Worm (Caenorhabditis elegans): ENCODE data around the gene Y97E10AR.2.

Y97E10AR.2 gene

DNA sequence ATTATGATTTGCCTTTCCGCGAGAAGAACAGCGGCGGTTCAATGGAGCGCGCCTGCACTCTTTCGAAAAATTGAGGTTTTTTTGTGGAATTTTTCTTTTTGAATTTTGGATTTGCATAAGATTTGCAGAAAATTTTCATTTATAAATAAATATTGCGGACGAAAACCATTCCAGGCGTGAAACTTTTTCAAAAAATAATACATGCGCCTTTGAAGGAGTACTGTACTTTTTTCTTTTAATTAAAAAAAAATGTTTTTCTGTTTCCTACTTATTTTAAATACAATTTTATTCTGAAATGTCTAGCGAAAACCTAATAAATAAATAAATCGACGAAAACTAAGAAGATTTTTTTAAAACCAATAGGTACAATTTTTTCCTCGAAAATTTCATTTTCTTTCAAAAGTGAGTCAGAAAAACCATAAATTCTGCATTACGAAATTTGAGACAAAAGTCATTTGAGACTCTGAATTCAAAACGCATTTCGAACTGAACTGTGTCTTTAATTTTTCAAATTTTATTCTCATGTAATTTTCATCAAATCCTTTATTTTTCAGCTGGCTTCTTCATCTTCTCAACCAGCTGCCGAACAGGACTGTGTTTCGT, 14.9 kb upstream of the Y97E10AR.2 start, which contains the start of gene F26D11.1:
Gene F26D11.1 (plus strand): TSS at position 553 of the 603 bp plus-strand sequence.
- TF ChIP-seq nhr-6 (tag; optimal IDR thresholded peaks at IDR 0.05) (no peak), zag-1 (tag; optimal IDR thresholded peaks at IDR 0.05) (no peak), mdl-1 (tag; optimal IDR thresholded peaks at IDR 0.05) (no peak), ztf-11 (tag; optimal IDR thresholded peaks at IDR 0.05) (no peak), sma-3 (GFP tag; optimal IDR thresholded peaks at IDR 0.05) (no peak), lin-39 (tag; optimal IDR thresholded peaks at IDR 0.05) (no peak), ceh-16 (tag; optimal IDR thresholded peaks at IDR 0.05) (no peak), unc-39 (tag; optimal IDR thresholded peaks at IDR 0.05) (no peak), nhr-237 (tag; optimal IDR thresholded peaks at IDR 0.05) (no peak), sma-9 (GFP tag; optimal IDR thresholded peaks at IDR 0.05) (no peak), sma-9 (tag; optimal IDR thresholded peaks at IDR 0.05) (no peak), ztf-1 (GFP tag; conservative IDR thresholded peaks at IDR 0.05) (no peak)

DNA sequence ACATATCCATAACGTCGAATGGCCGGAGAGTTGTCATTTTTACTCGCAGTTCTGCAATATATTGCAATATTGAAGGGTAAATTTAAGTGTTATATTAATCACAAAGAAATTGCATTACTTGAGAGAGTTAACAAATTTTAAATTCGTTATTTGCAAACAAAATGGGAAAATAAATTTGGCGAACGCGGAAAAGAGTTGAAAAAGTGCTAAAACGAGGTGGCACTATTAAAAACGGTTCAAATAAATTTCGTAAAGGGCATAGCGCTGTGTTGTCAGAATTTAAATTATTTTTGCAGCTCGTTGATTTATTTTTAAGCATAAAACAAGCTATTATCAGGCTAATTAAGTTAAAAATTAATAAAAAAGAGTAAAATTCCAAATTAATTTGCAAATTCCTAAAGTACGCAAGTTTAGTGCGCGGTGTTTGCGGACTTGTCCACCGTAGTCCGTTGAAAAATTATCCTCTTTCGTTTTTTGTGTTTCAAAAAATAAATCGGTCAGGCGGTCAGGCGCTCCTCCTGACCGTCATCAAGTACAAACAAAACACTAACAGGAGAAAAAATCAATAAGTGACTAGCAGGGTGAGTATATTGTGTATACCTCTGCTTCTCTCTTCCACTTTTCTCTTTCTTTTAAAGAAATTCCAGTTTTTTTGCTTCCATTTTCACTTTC, 12.5 kb upstream of the Y97E10AR.2 start, which contains the start of the genes natb-1 and abhd-12:
Gene natb-1 (minus strand): TSS at position 51 of the 672 bp plus-strand sequence.
Gene abhd-12 (plus strand): TSS at position 499 of the 672 bp plus-strand sequence.
- no peak for TF ChIP-seq snpc-4 (tag; optimal IDR thresholded peaks at IDR 0.05)
- no peak for TF ChIP-seq ama-1 (optimal IDR thresholded peaks at IDR 0.05)
- peak; percentile 45 for TF ChIP-seq nhr-129 (tag; optimal IDR thresholded peaks at IDR 0.05)
- no peak for TF ChIP-seq lin-39 (tag; optimal IDR thresholded peaks at IDR 0.05)
- TF ChIP-seq crh-2 (tag; optimal IDR thresholded peaks at IDR 0.05) = peak; percentile 12
- peak; percentile 30 for TF ChIP-seq nhr-25 (tag; optimal IDR thresholded peaks at IDR 0.05)
- TF ChIP-seq gmeb-1 (tag; optimal IDR thresholded peaks at IDR 0.05) = peak; percentile 54
- TF ChIP-seq sma-9 (GFP tag; optimal IDR thresholded peaks at IDR 0.05) = no peak
- no peak for TF ChIP-seq sma-9 (tag; optimal IDR thresholded peaks at IDR 0.05)
- peak; percentile 72 for TF ChIP-seq unc-55 (GFP tag; optimal IDR thresholded peaks at IDR 0.05)
- TF ChIP-seq alr-1 (tag; optimal IDR thresholded peaks at IDR 0.05) = no peak
- peak; percentile 84 to 96 for TF ChIP-seq lsy-2 (tag; optimal IDR thresholded peaks at IDR 0.05)
- peak; percentile 3 for TF ChIP-seq blmp-1 (tag; optimal IDR thresholded peaks at IDR 0.05; ENCODE audit: insufficient read depth)
- peak; percentile 20 for TF ChIP-seq fos-1 (tag; optimal IDR thresholded peaks at IDR 0.05)
- peak; percentile 75 for TF ChIP-seq C34F6.9 (tag; optimal IDR thresholded peaks at IDR 0.05)

DNA sequence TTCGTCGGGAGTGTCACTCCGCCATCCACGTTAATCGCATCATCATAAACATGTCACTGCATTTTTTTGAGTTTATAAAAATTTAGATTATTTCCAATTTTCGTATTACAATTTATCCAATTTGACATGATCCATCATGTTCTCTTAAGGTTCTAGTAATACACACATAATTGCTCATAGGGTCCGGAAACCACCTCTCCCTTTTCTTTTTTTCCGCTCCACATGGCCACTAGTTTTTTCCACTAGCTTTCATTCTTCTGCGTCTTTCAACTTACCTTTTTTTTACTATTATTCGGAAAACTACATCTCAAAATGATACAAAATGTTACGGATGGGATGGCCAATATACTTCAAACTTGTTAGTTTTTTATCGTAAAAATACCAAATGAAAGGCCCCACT, 10.1 kb upstream of the Y97E10AR.2 start, which contains the start of gene Y97E10AL.1:
Gene Y97E10AL.1 (plus strand): TSS at position 301 of the 400 bp plus-strand sequence.
- TF ChIP-seq F13H6.1 (tag; optimal IDR thresholded peaks at IDR 0.05) (no peak), aly-2 (tag; optimal IDR thresholded peaks at IDR 0.05) (no peak), nhr-129 (tag; optimal IDR thresholded peaks at IDR 0.05) (no peak)

DNA sequence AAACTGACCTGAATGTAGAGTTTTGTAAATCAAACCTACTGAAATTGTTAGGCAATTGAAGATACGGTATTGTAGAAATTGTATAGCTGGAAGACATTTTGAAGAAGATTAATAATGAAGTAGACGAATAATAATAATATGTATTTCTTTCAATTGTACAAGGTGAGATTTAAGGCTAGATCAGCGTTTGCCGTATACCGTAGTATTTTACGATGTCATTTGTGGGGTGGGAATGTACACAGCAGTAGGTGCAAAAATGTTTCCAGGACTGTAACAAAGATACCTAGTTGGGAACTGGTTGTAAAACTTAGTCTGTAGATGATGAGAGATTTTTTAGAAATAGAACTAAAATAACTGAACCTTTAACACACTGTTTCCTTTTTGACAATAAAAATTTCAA, 1.4 kb upstream of the Y97E10AR.2 start, which contains the start of gene ceh-76:
Gene ceh-76 (minus strand): TSS at position 101 of the 400 bp plus-strand sequence.
- TF ChIP-seq nhr-12 (tag; optimal IDR thresholded peaks at IDR 0.05) = no peak
- no peak for TF ChIP-seq skn-1 (tag; optimal IDR thresholded peaks at IDR 0.05)
- no peak for TF ChIP-seq unc-55 (GFP tag; optimal IDR thresholded peaks at IDR 0.05)

DNA sequence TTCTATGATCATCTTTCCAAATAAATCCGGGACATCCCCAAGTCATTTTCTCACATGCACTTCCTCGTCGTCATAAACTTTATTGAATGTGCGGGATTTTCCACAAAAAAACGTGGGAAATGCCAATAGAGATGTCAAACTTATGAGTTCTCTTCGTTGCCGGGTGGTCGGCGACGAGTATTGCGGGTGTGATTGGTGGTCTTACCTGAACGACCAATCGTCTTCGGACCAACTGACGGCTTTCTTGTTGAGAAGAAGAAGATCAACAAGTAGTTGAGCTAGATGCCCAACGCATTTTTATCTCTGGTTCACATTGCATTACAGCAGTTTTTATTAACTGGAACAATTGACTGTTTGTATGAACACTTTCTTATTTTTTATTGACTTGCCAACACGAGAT, 813 bp upstream of the Y97E10AR.2 start:
- TF ChIP-seq ama-1 (optimal IDR thresholded peaks at IDR 0.05) (no peak), alr-1 (tag; optimal IDR thresholded peaks at IDR 0.05) (no peak)

DNA sequence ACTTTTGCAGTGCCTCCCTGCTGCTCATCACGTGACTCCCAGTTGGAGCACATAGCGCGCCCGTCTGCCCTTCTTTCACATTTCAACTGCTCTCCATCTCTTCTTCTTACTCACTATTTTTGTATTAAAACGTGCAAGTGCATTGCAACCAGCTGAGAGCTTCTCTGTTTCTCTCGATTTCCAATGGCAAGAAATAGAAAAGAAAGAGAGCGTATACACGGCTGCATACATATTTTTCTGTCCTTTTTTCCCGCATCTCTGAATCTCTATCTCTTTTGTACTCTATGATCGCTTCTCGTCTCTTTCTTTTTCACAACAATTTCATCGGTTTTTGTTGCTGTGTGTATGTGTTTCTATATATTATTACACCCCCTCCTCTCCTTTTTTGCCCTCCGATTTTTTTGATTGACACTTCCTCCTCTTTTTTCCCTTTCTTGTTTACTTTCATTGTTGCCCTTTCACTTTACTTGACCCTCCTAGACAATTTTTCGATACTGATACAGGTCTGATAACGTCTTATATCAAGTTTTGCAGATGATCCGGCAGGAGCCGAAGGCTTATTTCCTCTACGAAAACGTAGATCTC, 5.0 kb downstream of the Y97E10AR.2 start, which contains the start of gene Y97E10AR.1:
Gene Y97E10AR.1 (plus strand): TSS at position 535 of the 585 bp plus-strand sequence.
- peak; percentile 94 for TF ChIP-seq Y55F3AM.14 (GFP tag; optimal IDR thresholded peaks at IDR 0.05)
- TF ChIP-seq nhr-129 (tag; optimal IDR thresholded peaks at IDR 0.05) = peak; percentile 89
- TF ChIP-seq aly-2 (tag; optimal IDR thresholded peaks at IDR 0.05) = no peak
- peak; percentile 15 for TF ChIP-seq skn-1 (tag; optimal IDR thresholded peaks at IDR 0.05)
- peak in 1 of 2 experiments; percentile 86 for TF ChIP-seq mdl-1 (tag; optimal IDR thresholded peaks at IDR 0.05)
- peak; percentile 93 for TF ChIP-seq sma-9 (GFP tag; optimal IDR thresholded peaks at IDR 0.05)
- no peak for TF ChIP-seq sma-9 (tag; optimal IDR thresholded peaks at IDR 0.05)
- peak; percentile 94 for TF ChIP-seq fos-1 (tag; optimal IDR thresholded peaks at IDR 0.05)
- no peak for TF ChIP-seq ztf-1 (GFP tag; conservative IDR thresholded peaks at IDR 0.05)
- TF ChIP-seq F13H6.1 (tag; optimal IDR thresholded peaks at IDR 0.05) = peak; percentile 93
- peak; percentile 60 for TF ChIP-seq ztf-4 (tag; optimal IDR thresholded peaks at IDR 0.05)
- peak; percentile 33 to 84 for TF ChIP-seq lsy-2 (tag; optimal IDR thresholded peaks at IDR 0.05)
- peak; percentile 65 for TF ChIP-seq nhr-6 (tag; optimal IDR thresholded peaks at IDR 0.05)
- TF ChIP-seq lin-13 (GFP tag; optimal IDR thresholded peaks at IDR 0.05) = peak; percentile 46
- peak; percentile 73 for TF ChIP-seq egl-27 (tag; optimal IDR thresholded peaks at IDR 0.05)
- TF ChIP-seq unc-55 (GFP tag; optimal IDR thresholded peaks at IDR 0.05) = peak; percentile 96
- TF ChIP-seq elt-1 (tag; optimal IDR thresholded peaks at IDR 0.05) = no peak
- peak; percentile 83 for TF ChIP-seq crh-2 (tag; optimal IDR thresholded peaks at IDR 0.05)
- TF ChIP-seq sem-4 (tag; optimal IDR thresholded peaks at IDR 0.05) = peak; percentile 31
- TF ChIP-seq snpc-4 (tag; optimal IDR thresholded peaks at IDR 0.05) = peak; percentile 71
- TF ChIP-seq nhr-21 (tag; optimal IDR thresholded peaks at IDR 0.05) = no peak
- TF ChIP-seq lin-11 (tag; optimal IDR thresholded peaks at IDR 0.05) = peak; percentile 4
- TF ChIP-seq nhr-10 (tag; optimal IDR thresholded peaks at IDR 0.05) = no peak
- peak; percentile 79 for TF ChIP-seq zag-1 (tag; optimal IDR thresholded peaks at IDR 0.05)
- no peak for TF ChIP-seq alr-1 (tag; optimal IDR thresholded peaks at IDR 0.05)
- TF ChIP-seq sma-3 (GFP tag; optimal IDR thresholded peaks at IDR 0.05) = peak; percentile 29
